Fruit fly (Drosophila melanogaster): ENCODE measurements around the gene kairos.

Gene kairos

dm6 chrX:18366851-18367649 lies 11.1 kb upstream of the kairos start:
- TF ChIP-seq N (GFP tag; optimal IDR thresholded peaks at IDR 0.05) (no peak), GATAd (GFP tag; optimal IDR thresholded peaks at IDR 0.05) (no peak), ey (GFP tag; optimal IDR thresholded peaks at IDR 0.05) (peak; percentile 80), sv (GFP tag; optimal IDR thresholded peaks at IDR 0.05) (no peak), pan (optimal IDR thresholded peaks at IDR 0.05) (no peak), Hr83 (GFP tag; optimal IDR thresholded peaks at IDR 0.05; ENCODE audit: poor library complexity, severe bottlenecking) (no peak), sage (GFP tag; optimal IDR thresholded peaks at IDR 0.05) (no peak), Hr78 (GFP tag; optimal IDR thresholded peaks at IDR 0.05) (no peak), Dfd (GFP tag; optimal IDR thresholded peaks at IDR 0.05) (no peak), CG32264 (GFP tag; optimal IDR thresholded peaks at IDR 0.05) (peak; percentile 80), br (GFP tag; optimal IDR thresholded peaks at IDR 0.05) (peak; percentile 82), dsf (GFP tag; optimal IDR thresholded peaks at IDR 0.05; ENCODE audit: borderline replicate concordance) (no peak), Myc (optimal IDR thresholded peaks at IDR 0.05) (no peak), h (GFP tag; optimal IDR thresholded peaks at IDR 0.05) (peak; percentile 83), lola (GFP tag; optimal IDR thresholded peaks at IDR 0.05) (no peak), HLH106 (tag; optimal IDR thresholded peaks at IDR 0.05) (peak; percentile 92), dmrt93B (GFP tag; optimal IDR thresholded peaks at IDR 0.05) (peak; percentile 76), CrebA (GFP tag; optimal IDR thresholded peaks at IDR 0.05; ENCODE audit: borderline replicate concordance) (no peak), rgr (GFP tag; optimal IDR thresholded peaks at IDR 0.05) (peak; percentile 70), fru (GFP tag; optimal IDR thresholded peaks at IDR 0.05) (peak; percentile 84), CG9705 (GFP tag; optimal IDR thresholded peaks at IDR 0.05) (peak; percentile 76), psq (GFP tag; optimal IDR thresholded peaks at IDR 0.05) (peak; percentile 73), Sp1 (GFP tag; optimal IDR thresholded peaks at IDR 0.05) (peak; percentile 86), Abd-B (GFP tag; optimal IDR thresholded peaks at IDR 0.05) (no peak), Jra (GFP tag; optimal IDR thresholded peaks at IDR 0.05) (peak; percentile 19), dl (GFP tag; optimal IDR thresholded peaks at IDR 0.05; ENCODE audit: insufficient read depth in 1 of 2, partially characterized antibody in 2 of 2) (no peak), Dif (GFP tag; optimal IDR thresholded peaks at IDR 0.05; ENCODE audit: partially characterized antibody) (peak; percentile 52), OdsH (GFP tag; optimal IDR thresholded peaks at IDR 0.05) (peak; percentile 55), foxo (GFP tag; optimal IDR thresholded peaks at IDR 0.05) (peak; percentile 77 to 83), Mio (GFP tag; optimal IDR thresholded peaks at IDR 0.05) (no peak), Hnf4 (GFP tag; optimal IDR thresholded peaks at IDR 0.05) (peak; percentile 63), brk (GFP tag; optimal IDR thresholded peaks at IDR 0.05) (no peak), woc (GFP tag; optimal IDR thresholded peaks at IDR 0.05) (peak; percentile 75), Rel (GFP tag; optimal IDR thresholded peaks at IDR 0.05) (peak; percentile 21), Rel (tag; optimal IDR thresholded peaks at IDR 0.05) (peak; percentile 77), Vsx2 (GFP tag; optimal IDR thresholded peaks at IDR 0.05; ENCODE audit: partially characterized antibody) (no peak), tai (GFP tag; optimal IDR thresholded peaks at IDR 0.05) (peak; percentile 2)

DNA sequence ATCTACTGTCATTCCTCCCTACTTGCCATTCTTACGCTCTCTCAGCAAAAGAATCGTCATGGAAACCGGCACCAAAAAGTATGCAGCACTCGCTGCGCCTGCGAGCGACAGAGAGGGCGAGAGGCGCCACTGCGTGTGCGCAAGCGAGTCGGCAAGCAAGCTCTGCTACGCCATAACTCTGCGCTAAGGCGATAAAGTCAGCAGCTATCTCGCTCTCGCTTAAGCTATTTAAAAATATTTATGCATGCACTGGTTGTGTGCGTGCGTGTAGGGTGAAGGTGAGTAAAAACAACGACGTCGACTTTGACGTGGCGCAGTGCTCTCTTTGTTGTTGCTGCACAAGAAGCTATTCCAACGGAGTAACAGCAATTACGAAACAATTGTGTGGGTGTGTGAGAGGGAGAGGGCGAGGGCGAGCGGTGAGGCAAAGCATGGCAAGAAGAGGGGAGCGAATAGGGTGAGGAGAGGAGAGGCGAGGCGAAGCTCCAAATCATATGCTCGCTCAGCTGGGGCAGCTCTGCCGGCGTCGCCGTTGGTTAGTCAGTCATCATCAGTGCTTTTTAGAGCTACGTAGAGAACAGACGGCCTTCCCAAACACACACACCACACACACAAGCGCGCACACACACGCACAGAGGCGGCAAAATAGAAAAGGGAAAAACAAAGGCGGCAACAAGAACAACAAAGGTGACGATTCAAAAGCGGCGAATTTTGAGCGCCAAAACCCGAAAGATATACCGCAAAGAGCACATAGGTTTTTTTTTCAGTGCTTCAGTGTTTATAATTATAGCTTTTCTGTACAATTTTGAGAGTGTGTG lies 10.3 kb upstream of the kairos start, which contains the start of gene CrebB:
Gene CrebB (plus strand): TSS at position 325 of the 818 bp plus-strand sequence.
- TF ChIP-seq Mio (GFP tag; optimal IDR thresholded peaks at IDR 0.05) = peak; percentile 51
- TF ChIP-seq br (GFP tag; optimal IDR thresholded peaks at IDR 0.05) = peak; percentile 56
- peak; percentile 53 for TF ChIP-seq Dif (GFP tag; optimal IDR thresholded peaks at IDR 0.05; ENCODE audit: partially characterized antibody)
- no peak for TF ChIP-seq HLH106 (tag; optimal IDR thresholded peaks at IDR 0.05)
- no peak for TF ChIP-seq Rel (GFP tag; optimal IDR thresholded peaks at IDR 0.05)
- peak; percentile 46 for TF ChIP-seq Rel (tag; optimal IDR thresholded peaks at IDR 0.05)
- TF ChIP-seq ey (GFP tag; optimal IDR thresholded peaks at IDR 0.05) = peak; percentile 52
- TF ChIP-seq Hr83 (GFP tag; optimal IDR thresholded peaks at IDR 0.05; ENCODE audit: poor library complexity, severe bottlenecking) = peak; percentile 63
- no peak for TF ChIP-seq jim (GFP tag; optimal IDR thresholded peaks at IDR 0.05)
- TF ChIP-seq Dfd (GFP tag; optimal IDR thresholded peaks at IDR 0.05) = no peak
- peak; percentile 56 for TF ChIP-seq h (GFP tag; optimal IDR thresholded peaks at IDR 0.05)
- peak; percentile 29 for TF ChIP-seq fru (GFP tag; optimal IDR thresholded peaks at IDR 0.05)
- peak; percentile 30 for TF ChIP-seq OdsH (GFP tag; optimal IDR thresholded peaks at IDR 0.05)
- peak; percentile 51 for TF ChIP-seq Vsx2 (GFP tag; optimal IDR thresholded peaks at IDR 0.05; ENCODE audit: partially characterized antibody)
- peak; percentile 89 for TF ChIP-seq CrebA (GFP tag; optimal IDR thresholded peaks at IDR 0.05; ENCODE audit: borderline replicate concordance)
- TF ChIP-seq Hnf4 (GFP tag; optimal IDR thresholded peaks at IDR 0.05) = no peak
- no peak for TF ChIP-seq Hr78 (GFP tag; optimal IDR thresholded peaks at IDR 0.05)
- TF ChIP-seq foxo (GFP tag; optimal IDR thresholded peaks at IDR 0.05) = peak in 1 of 2 experiments; percentile 24
- TF ChIP-seq dl (GFP tag; optimal IDR thresholded peaks at IDR 0.05; ENCODE audit: insufficient read depth in 1 of 2, partially characterized antibody in 2 of 2) = peak in 1 of 2 experiments; percentile 15
- peak; percentile 48 for TF ChIP-seq rgr (GFP tag; optimal IDR thresholded peaks at IDR 0.05)
- TF ChIP-seq Jra (GFP tag; optimal IDR thresholded peaks at IDR 0.05) = no peak
- TF ChIP-seq CG9705 (GFP tag; optimal IDR thresholded peaks at IDR 0.05) = no peak

Data from whole organism, wandering third instar larva.